Fruit fly (Drosophila melanogaster) whole organism, embryonic: ENCODE measurements around the gene CG45045.

ENCODE experiments used
- Awh ChIP-seq: fragments of 200-800 bp; sonication (Bioruptor generic); IDR thresholded peaks from 2 replicates; pipeline ENCODE4, ENCODE4 v1.3.6; 2022; ENCODE audit warnings: missing biosample characterization, missing genetic modification characterization
- B-H2 ChIP-seq: fragments of 200-800 bp; sonication (Bioruptor generic); optimal IDR thresholded peaks from 2 replicates; lab custom pipeline; 2018; ENCODE audit warnings: missing biosample characterization, mild to moderate bottlenecking, missing genetic modification characterization
- CG10565 ChIP-seq: fragments of 200-800 bp; sonication (Bioruptor generic); optimal IDR thresholded peaks from 3 replicates; lab custom pipeline; 2016; ENCODE audit warnings: missing biosample characterization, mild to moderate bottlenecking, missing genetic modification characterization
- CG10979 ChIP-seq: fragments of 200-800 bp; sonication (Bioruptor generic); optimal IDR thresholded peaks from 2 replicates; lab custom pipeline; 2018; ENCODE audit warnings: missing biosample characterization, mild to moderate bottlenecking, missing genetic modification characterization, moderate library complexity
- CG13287 ChIP-seq: fragments of 200-800 bp; sonication (Bioruptor generic); IDR thresholded peaks from 2 replicates; pipeline ENCODE4 v1.3.6; 2022; ENCODE audit warnings: missing biosample characterization, missing genetic modification characterization; ENCODE audit not compliant: partially characterized antibody
- CG13894 ChIP-seq: fragments of 200-800 bp; sonication (Bioruptor generic); optimal IDR thresholded peaks from 3 replicates; lab custom pipeline; 2018; ENCODE audit warnings: missing biosample characterization, mild to moderate bottlenecking, missing genetic modification characterization, moderate library complexity
- CG15269 ChIP-seq: fragments of 200-800 bp; sonication (Bioruptor generic); optimal IDR thresholded peaks from 2 replicates; lab custom pipeline; 2018; ENCODE audit warnings: missing biosample characterization, mild to moderate bottlenecking, missing genetic modification characterization, moderate library complexity
- CG15514 ChIP-seq: fragments of 200-800 bp; sonication (Bioruptor generic); optimal IDR thresholded peaks from 3 replicates; lab custom pipeline; 2017; ENCODE audit warnings: missing biosample characterization, missing genetic modification characterization, mild to moderate bottlenecking, moderate library complexity, missing genetic modification reagents
- CG16779 ChIP-seq: fragments of 200-800 bp; sonication (Bioruptor generic); IDR thresholded peaks from 2 replicates; pipeline ENCODE4 v1.3.6; 2022; ENCODE audit warnings: missing biosample characterization, missing genetic modification characterization
- CG16863 ChIP-seq: fragments of 200-800 bp; sonication (Bioruptor generic); optimal IDR thresholded peaks from 3 replicates; lab custom pipeline; 2016; ENCODE audit warnings: missing biosample characterization, missing genetic modification characterization
- CG17186 ChIP-seq: fragments of 200-800 bp; sonication (Bioruptor generic); optimal IDR thresholded peaks from 3 replicates; lab custom pipeline; 2017; ENCODE audit warnings: missing biosample characterization, missing genetic modification reagents, missing genetic modification characterization
- CG1792 ChIP-seq: fragments of 200-800 bp; sonication (Bioruptor generic); optimal IDR thresholded peaks from 2 replicates; lab custom pipeline; 2016; ENCODE audit warnings: missing biosample characterization, missing genetic modification characterization
- CG3838 ChIP-seq: fragments of 200-800 bp; sonication (Bioruptor generic); optimal IDR thresholded peaks from 3 replicates; lab custom pipeline; 2016; ENCODE audit warnings: missing biosample characterization, missing genetic modification characterization
- CG4820 ChIP-seq: fragments of 200-800 bp; sonication (Bioruptor generic); optimal IDR thresholded peaks from 3 replicates; lab custom pipeline; 2016; ENCODE audit warnings: missing biosample characterization, missing genetic modification characterization
- CG7928 ChIP-seq: fragments of 200-800 bp; sonication (Bioruptor generic); optimal IDR thresholded peaks from 2 replicates; lab custom pipeline; 2017; ENCODE audit warnings: missing biosample characterization, mild to moderate bottlenecking, missing genetic modification characterization
- CG8290 ChIP-seq, 3 experiments: fragments of 200-800 bp; sonication (Bioruptor generic); optimal IDR thresholded peaks; 2 replicates each; lab custom pipeline; 2016 to 2019; ENCODE audit warnings: missing biosample characterization in 3 of 3, missing genetic modification characterization in 3 of 3, mild to moderate bottlenecking in 2 of 3, moderate library complexity in 1 of 3
- D19A ChIP-seq: fragments of 200-800 bp; optimal IDR thresholded peaks from 3 replicates; lab custom pipeline; 2019; ENCODE audit warnings: missing biosample characterization, mild to moderate bottlenecking, missing genetic modification characterization, moderate library complexity
- Doc2 ChIP-seq: fragments of 200-800 bp; sonication (Bioruptor generic); IDR thresholded peaks from 2 replicates; pipeline ENCODE4 v1.3.6; 2022; ENCODE audit warnings: missing biosample characterization, missing genetic modification characterization
- Eip74EF ChIP-seq, 2 experiments: fragments of 200-800 bp in 1 of 2; fragments of >200 bp in 1 of 2; sonication (Bioruptor generic) in 1 of 2; optimal IDR thresholded peaks; 2 replicates each; lab custom pipeline; 2017 to 2019; ENCODE audit warnings: missing biosample characterization in 2 of 2, missing genetic modification characterization in 2 of 2, mild to moderate bottlenecking in 1 of 2, moderate library complexity in 1 of 2
- HmgZ ChIP-seq: fragments of 200-800 bp; sonication (Bioruptor generic); optimal IDR thresholded peaks from 2 replicates; lab custom pipeline; 2018; ENCODE audit warnings: missing biosample characterization, mild to moderate bottlenecking, missing genetic modification characterization
- Hmr ChIP-seq: fragments of 200-800 bp; sonication (Bioruptor generic); optimal IDR thresholded peaks from 3 replicates; lab custom pipeline; 2017; ENCODE audit warnings: mild to moderate bottlenecking, missing biosample characterization, missing genetic modification reagents, missing genetic modification characterization
- Lpt ChIP-seq: fragments of >200 bp; optimal IDR thresholded peaks from 2 replicates; lab custom pipeline; 2018; ENCODE audit warnings: missing biosample characterization, missing genetic modification characterization
- MBD-R2 ChIP-seq: fragments of 200-800 bp; sonication (Bioruptor generic); IDR thresholded peaks from 2 replicates; pipeline ENCODE4 v1.3.6; 2022; ENCODE audit warnings: missing biosample characterization, missing genetic modification characterization
- Oli ChIP-seq: fragments of 200-800 bp; sonication (Bioruptor generic); optimal IDR thresholded peaks from 2 replicates; lab custom pipeline; 2018; ENCODE audit warnings: missing biosample characterization, mild to moderate bottlenecking, missing genetic modification characterization, moderate library complexity
- Optix ChIP-seq: fragments of 200-800 bp; sonication (Bioruptor generic); IDR thresholded peaks from 3 replicates; pipeline ENCODE4 v1.3.6; 2022; ENCODE audit warnings: missing biosample characterization, missing genetic modification characterization
- Pdp1 ChIP-seq, 2 experiments: fragments of 200-800 bp; sonication (Bioruptor generic); optimal IDR thresholded peaks; 3 replicates each; lab custom pipeline; 2016; ENCODE audit warnings: missing biosample characterization in 2 of 2, missing genetic modification characterization in 2 of 2, mild to moderate bottlenecking in 1 of 2, moderate library complexity in 1 of 2
- abd-A ChIP-seq: fragments of 200-800 bp; sonication (Bioruptor generic); optimal IDR thresholded peaks from 3 replicates; lab custom pipeline; 2019; ENCODE audit warnings: missing biosample characterization, mild to moderate bottlenecking, missing genetic modification characterization, moderate library complexity
- cg ChIP-seq: fragments of 200-800 bp; sonication (Bioruptor generic); optimal IDR thresholded peaks from 3 replicates; lab custom pipeline; 2019; ENCODE audit warnings: missing biosample characterization, mild to moderate bottlenecking, missing genetic modification characterization, moderate library complexity
- crol ChIP-seq: fragments of 200-800 bp; sonication (Bioruptor generic); IDR thresholded peaks from 2 replicates; pipeline ENCODE4 v1.3.6; 2022; ENCODE audit warnings: missing biosample characterization, missing genetic modification characterization
- dati ChIP-seq: fragments of 200-800 bp; sonication (Bioruptor generic); IDR thresholded peaks from 2 replicates; pipeline ENCODE4 v1.3.6; 2022; ENCODE audit warnings: missing biosample characterization, missing genetic modification characterization
- esg ChIP-seq: fragments of 200-800 bp; sonication (Bioruptor generic); conservative IDR thresholded peaks from 2 replicates; pipeline ENCODE4 v1.3.6; 2022; ENCODE audit warnings: missing biosample characterization, missing genetic modification characterization
- gce ChIP-seq: fragments of 200-800 bp; sonication (Bioruptor generic); IDR thresholded peaks from 3 replicates; pipeline ENCODE4 v1.3.6; 2022; ENCODE audit warnings: missing biosample characterization, missing genetic modification characterization
- gcm ChIP-seq: fragments of 200-800 bp; sonication (Bioruptor generic); optimal IDR thresholded peaks from 2 replicates; lab custom pipeline; 2019; ENCODE audit warnings: missing biosample characterization, mild to moderate bottlenecking, missing genetic modification characterization, moderate library complexity
- grn ChIP-seq: fragments of 200-800 bp; sonication (Bioruptor generic); optimal IDR thresholded peaks from 3 replicates; lab custom pipeline; 2017; ENCODE audit warnings: missing biosample characterization, missing genetic modification characterization
- jigr1 ChIP-seq: fragments of 200-800 bp; sonication (Bioruptor generic); IDR thresholded peaks from 3 replicates; pipeline ENCODE4 v1.3.6; 2022; ENCODE audit warnings: missing biosample characterization, missing genetic modification characterization
- jing ChIP-seq: fragments of 200-800 bp; sonication (Bioruptor generic); optimal IDR thresholded peaks from 2 replicates; lab custom pipeline; 2018; ENCODE audit warnings: missing biosample characterization, mild to moderate bottlenecking, missing genetic modification characterization
- kah ChIP-seq: fragments of 200-800 bp; sonication (Bioruptor generic); optimal IDR thresholded peaks from 2 replicates; lab custom pipeline; 2018; ENCODE audit warnings: missing biosample characterization, mild to moderate bottlenecking, missing genetic modification characterization
- lab ChIP-seq: fragments of 200-800 bp; sonication (Bioruptor generic); optimal IDR thresholded peaks from 3 replicates; lab custom pipeline; 2017; ENCODE audit warnings: missing biosample characterization, missing genetic modification characterization, mild to moderate bottlenecking, moderate library complexity, missing genetic modification reagents
- nerfin-2 ChIP-seq: fragments of 200-800 bp; sonication (Bioruptor generic); IDR thresholded peaks from 2 replicates; pipeline ENCODE4 v1.3.6; 2022; ENCODE audit warnings: missing biosample characterization, missing genetic modification characterization; ENCODE audit not compliant: partially characterized antibody
- org-1 ChIP-seq: fragments of 200-800 bp; sonication (Bioruptor generic); optimal IDR thresholded peaks from 2 replicates; lab custom pipeline; 2017; ENCODE audit warnings: missing biosample characterization, missing genetic modification characterization
- pfk ChIP-seq: fragments of 200-800 bp; sonication (Bioruptor generic); optimal IDR thresholded peaks from 2 replicates; lab custom pipeline; 2018; ENCODE audit warnings: missing biosample characterization, mild to moderate bottlenecking, missing genetic modification characterization, moderate library complexity
- psq ChIP-seq: fragments of 200-800 bp; sonication (Bioruptor generic); optimal IDR thresholded peaks from 2 replicates; lab custom pipeline; 2017; ENCODE audit warnings: missing biosample characterization, missing genetic modification characterization
- ro ChIP-seq: fragments of 200-800 bp; sonication (Bioruptor generic); IDR thresholded peaks from 2 replicates; pipeline ENCODE4 v1.3.6; 2022; ENCODE audit warnings: missing biosample characterization, missing genetic modification characterization
- sd ChIP-seq: fragments of 200-800 bp; sonication (Bioruptor generic); optimal IDR thresholded peaks from 3 replicates; lab custom pipeline; 2018; ENCODE audit warnings: missing biosample characterization, mild to moderate bottlenecking, missing genetic modification characterization, moderate library complexity
- sens ChIP-seq: fragments of 200-800 bp; sonication (Bioruptor generic); peaks from one replicate; lab custom pipeline; 2016; ENCODE audit warnings: missing biosample characterization, missing genetic modification characterization
- slbo ChIP-seq: fragments of 200-800 bp; sonication (Bioruptor generic); IDR thresholded peaks from 2 replicates; pipeline ENCODE4 v1.3.6; 2022; ENCODE audit warnings: missing biosample characterization, missing genetic modification characterization
- sob ChIP-seq: fragments of 200-800 bp; sonication (Bioruptor generic); IDR thresholded peaks from 2 replicates; pipeline ENCODE4 v1.3.6; 2022; ENCODE audit warnings: missing biosample characterization, missing genetic modification characterization
- stc ChIP-seq: fragments of 200-800 bp; sonication (Bioruptor generic); IDR thresholded peaks from 2 replicates; pipeline ENCODE4 v1.3.6; 2022; ENCODE audit warnings: missing biosample characterization, missing genetic modification characterization
- tgo ChIP-seq: fragments of 200-800 bp; sonication (Bioruptor generic); IDR thresholded peaks from 3 replicates; pipeline ENCODE4 v1.3.6; 2022; ENCODE audit warnings: missing biosample characterization, missing genetic modification characterization
- usp ChIP-seq: fragments of >200 bp; optimal IDR thresholded peaks from 2 replicates; lab custom pipeline; 2017; ENCODE audit warnings: missing biosample characterization, missing genetic modification characterization

CG45045 gene

dm6 chr3R:17701131-17701593 is 33.8 kb downstream of the CG45045 start (continued):
- TF ChIP-seq ro (GFP tag; lab: Robert Waterston, UW) (no peak), Doc2 (GFP tag; lab: Robert Waterston, UW) (no peak), CG10979 (tag; lab: Kevin White, UChicago) (no peak), nerfin-2 (GFP tag; lab: Robert Waterston, UW) (no peak), jing (GFP tag; lab: Kevin White, UChicago) (no peak), esg (GFP tag; lab: Robert Waterston, UW) (no peak), sob (0 out of 2 replicates have a peak, but pooled peaks have one; percentile 4), B-H2 (GFP tag; lab: Kevin White, UChicago) (peak; percentile 25), Optix (GFP tag; lab: Robert Waterston, UW) (no peak), Eip74EF (GFP tag; optimal IDR thresholded peaks at IDR 0.05; lab: Kevin White, UChicago) (no peak), CG16863 (GFP tag; lab: Kevin White, UChicago) (no peak), slbo (GFP tag; lab: Robert Waterston, UW) (peak; percentile 18; the same call in 1 of the 2 replicates), CG10565 (no peak), gce (GFP tag; lab: Robert Waterston, UW) (no peak), CG13287 (GFP tag; lab: Robert Waterston, UW) (peak; percentile 12; the same call in 1 of the 2 replicates), HmgZ (tag; lab: Kevin White, UChicago) (peak; percentile 35), Pdp1 (GFP tag; optimal IDR thresholded peaks at IDR 0.05; lab: Kevin White, UChicago) (peak in 1 of 2 experiments; percentile 40), CG16779 (no peak), Hmr (no peak), psq (peak; percentile 33), lab (GFP tag; lab: Kevin White, UChicago) (no peak), CG4820 (no peak), CG3838 (no peak), grn (peak; percentile 75), usp (GFP tag; lab: Kevin White, UChicago) (no peak), MBD-R2 (GFP tag; lab: Robert Waterston, UW) (peak; percentile 25; the same call in 1 of the 2 replicates), cg (GFP tag; lab: Kevin White, UChicago) (peak; percentile 76), sens (GFP tag; lab: Kevin White, UChicago) (peak; percentile 83), gcm (GFP tag; lab: Kevin White, UChicago) (no peak), CG13894 (tag; lab: Kevin White, UChicago) (peak; percentile 49), CG15269 (tag; lab: Kevin White, UChicago) (no peak), sd (tag; lab: Kevin White, UChicago) (no peak), Lpt (GFP tag; lab: Kevin White, UChicago) (no peak), CG1792 (no peak), Awh (GFP tag; lab: Robert Waterston, UW) (peak; percentile 37; the same call in 1 of the 2 replicates), CG7928 (GFP tag; lab: Kevin White, UChicago) (no peak), jigr1 (GFP tag; lab: Robert Waterston, UW) (no peak), Oli (tag; lab: Kevin White, UChicago) (no peak), CG15514 (GFP tag; lab: Kevin White, UChicago) (no peak), CG17186 (GFP tag; lab: Kevin White, UChicago) (no peak), D19A (tag; lab: Kevin White, UChicago) (peak; percentile 34), kah (GFP tag; lab: Kevin White, UChicago) (no peak), pfk (peak; percentile 58), tgo (GFP tag; lab: Robert Waterston, UW) (no peak), dati (GFP tag; lab: Robert Waterston, UW) (no peak), stc (GFP tag; lab: Robert Waterston, UW) (no peak), abd-A (peak; percentile 78), CG8290 (GFP tag; optimal IDR thresholded peaks at IDR 0.05; lab: Kevin White, UChicago) (no peak), CG8290 (tag; optimal IDR thresholded peaks at IDR 0.05; lab: Kevin White, UChicago) (peak in 1 of 2 experiments; percentile 7), org-1 (no peak), crol (no peak; the same call in 1 of the 2 replicates)
